Worm (Caenorhabditis elegans) whole organism, mixed stage, embryonic: ENCODE results near the gene ZK666.8.

Experiments
- M03D4.4 ChIP-seq: sonication (generic microtip); optimal IDR thresholded peaks from 2 replicates; lab custom pipeline; 2017; ENCODE audit warnings: mild to moderate bottlenecking, missing genetic modification characterization, missing compliant biosample characterization
- bed-3 ChIP-seq: fragments of 200-800 bp; sonication (Bioruptor generic); optimal IDR thresholded peaks from 3 replicates; lab custom pipeline; 2018; ENCODE audit warnings: mild to moderate bottlenecking, missing genetic modification characterization, moderate library complexity, missing compliant biosample characterization
- blmp-1 ChIP-seq: fragments of 150-350 bp; optimal IDR thresholded peaks from 2 replicates; lab custom pipeline; 2014; ENCODE audit warnings: missing biosample characterization, missing genetic modification characterization
- ceh-39 ChIP-seq: fragments of 150-350 bp; optimal IDR thresholded peaks from 2 replicates; lab custom pipeline; 2014; ENCODE audit warnings: missing biosample characterization, missing genetic modification characterization
- ceh-43 ChIP-seq: fragments of 200-800 bp; sonication (Bioruptor generic); optimal IDR thresholded peaks from 2 replicates; lab custom pipeline; 2018; ENCODE audit warnings: mild to moderate bottlenecking, missing genetic modification characterization, moderate library complexity, missing compliant biosample characterization
- ceh-83 ChIP-seq: fragments of 200-800 bp; sonication (Bioruptor generic); optimal IDR thresholded peaks from 2 replicates; lab custom pipeline; 2018; ENCODE audit warnings: mild to moderate bottlenecking, missing genetic modification characterization, missing compliant biosample characterization
- cnd-1 ChIP-seq: fragments of 200-800 bp; sonication (Bioruptor generic); optimal IDR thresholded peaks from 2 replicates; lab custom pipeline; 2018; ENCODE audit warnings: mild to moderate bottlenecking, missing genetic modification characterization, missing compliant biosample characterization
- elt-1 ChIP-seq: sonication (generic microtip); optimal IDR thresholded peaks from 2 replicates; lab custom pipeline; 2017; ENCODE audit warnings: missing genetic modification characterization, mild to moderate bottlenecking, missing compliant biosample characterization, antibody characterized with exemption, moderate library complexity, borderline replicate concordance; ENCODE audit not compliant: insufficient read depth
- elt-3 ChIP-seq: fragments of 150-350 bp; optimal IDR thresholded peaks from 2 replicates; lab custom pipeline; 2014; ENCODE audit warnings: missing biosample characterization, missing genetic modification characterization
- ham-2 ChIP-seq: fragments of 200-800 bp; sonication (Bioruptor generic); optimal IDR thresholded peaks from 2 replicates; lab custom pipeline; 2018; ENCODE audit warnings: mild to moderate bottlenecking, missing genetic modification characterization, missing compliant biosample characterization
- hlh-1 ChIP-seq: fragments of 150-350 bp; optimal IDR thresholded peaks from 2 replicates; lab custom pipeline; 2014; ENCODE audit warnings: missing biosample characterization, missing genetic modification reagents, missing genetic modification characterization
- lin-13 ChIP-seq: fragments of 150-350 bp; optimal IDR thresholded peaks from 2 replicates; lab custom pipeline; 2014; ENCODE audit warnings: missing biosample characterization, missing genetic modification characterization
- lin-32 ChIP-seq: fragments of 200-800 bp; sonication (Bioruptor generic); optimal IDR thresholded peaks from 2 replicates; lab custom pipeline; 2018; ENCODE audit warnings: mild to moderate bottlenecking, missing genetic modification characterization, missing compliant biosample characterization
- lsy-2 ChIP-seq: fragments of 150-350 bp; optimal IDR thresholded peaks from 2 replicates; lab custom pipeline; 2014; ENCODE audit warnings: missing biosample characterization, missing genetic modification characterization
- mab-5 ChIP-seq: fragments of 150-350 bp; optimal IDR thresholded peaks from 2 replicates; lab custom pipeline; 2014; ENCODE audit warnings: missing biosample characterization, missing genetic modification characterization
- mep-1 ChIP-seq: fragments of 150-350 bp; optimal IDR thresholded peaks from 2 replicates; lab custom pipeline; 2017; ENCODE audit warnings: missing biosample characterization, missing genetic modification reagents, missing genetic modification characterization, inconsistent platforms
- mls-2 ChIP-seq: sonication (generic microtip); optimal IDR thresholded peaks from 2 replicates; lab custom pipeline; 2016; ENCODE audit warnings: mild to moderate bottlenecking, missing genetic modification characterization, moderate library complexity, missing compliant biosample characterization
- nhr-12 ChIP-seq: fragments of 150-350 bp; optimal IDR thresholded peaks from 2 replicates; lab custom pipeline; 2014; ENCODE audit warnings: missing biosample characterization, missing genetic modification characterization
- nhr-2 ChIP-seq: fragments of 150-350 bp; optimal IDR thresholded peaks from 2 replicates; lab custom pipeline; 2014; ENCODE audit warnings: missing biosample characterization, missing genetic modification characterization
- nhr-237 ChIP-seq: fragments of 150-350 bp; optimal IDR thresholded peaks from 2 replicates; lab custom pipeline; 2014; ENCODE audit warnings: missing biosample characterization, missing genetic modification characterization
- nhr-28 ChIP-seq: fragments of 150-350 bp; optimal IDR thresholded peaks from 2 replicates; lab custom pipeline; 2014; ENCODE audit warnings: missing biosample characterization, missing genetic modification characterization
- nhr-76 ChIP-seq: sonication (generic microtip); optimal IDR thresholded peaks from 2 replicates; lab custom pipeline; 2017; ENCODE audit warnings: missing biosample characterization, missing genetic modification characterization
- pha-4 ChIP-seq: fragments of 150-350 bp; optimal IDR thresholded peaks from 2 replicates; lab custom pipeline; 2018; ENCODE audit warnings: missing biosample characterization, missing genetic modification reagents, missing genetic modification characterization
- sem-2 ChIP-seq: fragments of 200-800 bp; sonication (Bioruptor generic); optimal IDR thresholded peaks from 2 replicates; lab custom pipeline; 2018; ENCODE audit warnings: mild to moderate bottlenecking, missing genetic modification characterization, missing compliant biosample characterization
- snpc-4 ChIP-seq: fragments of 150-350 bp; optimal IDR thresholded peaks from 2 replicates; lab custom pipeline; 2014; ENCODE audit warnings: missing biosample characterization, missing genetic modification characterization
- sptf-1 ChIP-seq: sonication (generic microtip); optimal IDR thresholded peaks from 2 replicates; lab custom pipeline; 2017; ENCODE audit warnings: mild to moderate bottlenecking, missing genetic modification characterization, moderate library complexity, missing compliant biosample characterization
- tbx-8 ChIP-seq: fragments of 200-800 bp; sonication (Bioruptor generic); optimal IDR thresholded peaks from 2 replicates; lab custom pipeline; 2018; ENCODE audit warnings: mild to moderate bottlenecking, missing genetic modification characterization, moderate library complexity, missing compliant biosample characterization
- unc-39 ChIP-seq: fragments of 150-350 bp; optimal IDR thresholded peaks from 2 replicates; lab custom pipeline; 2014; ENCODE audit warnings: missing biosample characterization, missing genetic modification characterization
- unc-62 ChIP-seq: fragments of 150-350 bp; optimal IDR thresholded peaks from 2 replicates; lab custom pipeline; 2014; ENCODE audit warnings: missing biosample characterization, missing genetic modification reagents, missing genetic modification characterization
- ztf-11 ChIP-seq: fragments of 150-350 bp; optimal IDR thresholded peaks from 2 replicates; lab custom pipeline; 2014; ENCODE audit warnings: missing biosample characterization, missing genetic modification characterization

The ZK666.8 gene

DNA sequence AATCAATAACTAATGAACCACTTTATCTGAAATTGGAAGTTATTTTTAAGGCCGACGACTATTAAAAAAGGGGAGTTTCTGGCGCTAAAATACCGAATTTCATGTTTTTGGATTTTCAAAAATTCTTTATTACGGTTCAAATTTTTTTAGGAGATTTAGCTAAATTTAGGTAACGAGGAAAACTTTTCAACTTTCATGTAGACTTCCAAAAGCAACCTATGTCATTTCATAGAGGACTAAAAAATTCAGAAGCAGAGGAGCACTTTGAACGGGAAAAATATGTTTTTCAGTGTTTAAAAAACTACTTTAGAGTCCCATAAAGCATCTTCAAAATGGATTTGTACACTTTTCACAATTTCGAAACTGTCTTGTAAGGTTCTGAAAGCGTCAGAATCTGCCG lies 20.4 kb upstream of the ZK666.8 start:
- TF ChIP-seq cnd-1 (tag; lab: Kevin White, UChicago) (no peak), unc-62 (no peak), pha-4 (tag; lab: Kevin White, UChicago) (no peak), nhr-2 (tag; lab: Kevin White, UChicago) (no peak)

DNA sequence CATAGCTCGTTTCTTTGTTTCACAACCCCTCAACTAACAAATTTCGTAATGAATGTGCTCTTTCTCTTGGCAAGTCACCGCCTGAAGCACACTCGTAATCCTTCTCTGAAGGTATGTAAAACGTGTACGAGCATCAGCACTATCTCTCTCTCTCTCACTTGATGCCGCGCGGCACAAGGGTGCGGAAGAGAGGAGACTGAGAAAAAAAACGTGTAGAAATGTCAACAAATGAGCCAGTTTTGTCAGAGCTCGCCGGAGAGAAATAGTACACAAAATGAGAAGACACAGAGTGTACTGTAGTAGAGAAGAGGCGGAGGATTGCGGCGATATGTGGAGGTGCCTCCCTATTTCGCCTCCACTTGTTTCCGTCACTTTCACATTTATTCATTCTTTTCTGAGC lies 17.3 kb upstream of the ZK666.8 start, which contains the start of gene F59B10.3:
Gene F59B10.3, plus strand, starts transcription at position 301 of the 400 bp plus-strand sequence.
- TF ChIP-seq ceh-43 (GFP tag; lab: Kevin White, UChicago) (no peak), pha-4 (tag; lab: Kevin White, UChicago) (peak; percentile 63)

DNA sequence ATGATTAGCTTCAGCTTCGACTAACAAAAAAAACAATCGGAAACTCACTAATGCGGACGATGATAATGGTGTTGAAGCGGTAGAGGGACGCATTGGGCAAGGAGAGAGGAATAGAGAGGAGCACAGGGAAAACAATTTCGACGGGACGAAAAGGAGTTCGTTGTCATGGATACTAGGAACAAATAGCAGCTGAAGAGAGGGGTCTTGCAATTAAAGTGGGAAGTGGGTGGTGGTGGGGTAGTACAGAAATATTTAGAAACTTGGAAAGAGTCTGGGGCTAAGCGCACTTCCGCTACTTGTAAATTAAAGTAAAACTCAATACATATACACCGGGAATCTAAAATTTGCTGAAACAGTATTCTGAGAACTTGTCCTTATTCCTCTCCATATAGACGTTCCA lies 16.8 kb upstream of the ZK666.8 start, which contains the start of gene F59B10.2:
Gene F59B10.2, minus strand, starts transcription at position 101 of the 400 bp plus-strand sequence.
- TF ChIP-seq nhr-12 (tag; lab: Kevin White, UChicago) (no peak), sptf-1 (tag; lab: Kevin White, UChicago) (no peak), ztf-11 (tag; lab: Kevin White, UChicago) (no peak), blmp-1 (tag; lab: Kevin White, UChicago) (no peak), unc-62 (no peak), ham-2 (GFP tag; lab: Kevin White, UChicago) (no peak), elt-3 (no peak), sem-2 (GFP tag; lab: Kevin White, UChicago) (no peak), hlh-1 (tag; lab: Kevin White, UChicago) (no peak), ceh-83 (no peak), pha-4 (tag; lab: Kevin White, UChicago) (no peak), tbx-8 (GFP tag; lab: Kevin White, UChicago) (no peak)

DNA sequence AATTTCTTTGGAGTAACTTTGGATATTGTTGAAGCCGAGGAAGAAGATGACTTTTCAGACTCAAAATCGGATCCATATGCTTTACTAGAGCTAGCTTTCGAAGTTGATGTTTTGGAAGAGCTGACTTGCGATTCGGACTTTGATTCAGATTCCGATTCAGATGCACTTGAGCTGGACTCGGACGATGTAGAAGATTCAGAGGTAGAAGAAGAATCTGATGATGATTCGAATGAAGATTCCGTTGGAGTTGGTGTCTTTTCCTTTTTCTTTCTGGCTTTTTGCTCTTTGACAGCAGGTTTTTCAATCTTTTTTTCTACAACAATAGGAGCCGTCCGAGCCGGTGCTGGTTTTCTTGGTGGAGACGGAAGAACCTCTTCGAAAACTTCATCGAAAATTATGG lies 15.0 kb upstream of the ZK666.8 start:
- TF ChIP-seq bed-3 (GFP tag; lab: Kevin White, UChicago), result no peak
- no peak for TF ChIP-seq lsy-2 (tag; lab: Kevin White, UChicago)
- no peak for TF ChIP-seq unc-62
- no peak for TF ChIP-seq lin-32 (GFP tag; lab: Kevin White, UChicago)
- TF ChIP-seq mep-1 (tag; lab: Kevin White, UChicago), result no peak
- TF ChIP-seq nhr-76 (tag; lab: Kevin White, UChicago), result no peak
- no peak for TF ChIP-seq ham-2 (GFP tag; lab: Kevin White, UChicago)
- TF ChIP-seq mls-2 (tag; lab: Kevin White, UChicago), result no peak
- no peak for TF ChIP-seq snpc-4
- TF ChIP-seq ztf-11 (tag; lab: Kevin White, UChicago), result no peak
- TF ChIP-seq elt-1 (tag; lab: Kevin White, UChicago), result no peak
- TF ChIP-seq blmp-1 (tag; lab: Kevin White, UChicago), result no peak
- TF ChIP-seq ceh-43 (GFP tag; lab: Kevin White, UChicago), result no peak
- no peak for TF ChIP-seq pha-4 (tag; lab: Kevin White, UChicago)
- TF ChIP-seq M03D4.4 (tag; lab: Kevin White, UChicago), result no peak
- TF ChIP-seq unc-39 (tag; lab: Kevin White, UChicago), result no peak

DNA sequence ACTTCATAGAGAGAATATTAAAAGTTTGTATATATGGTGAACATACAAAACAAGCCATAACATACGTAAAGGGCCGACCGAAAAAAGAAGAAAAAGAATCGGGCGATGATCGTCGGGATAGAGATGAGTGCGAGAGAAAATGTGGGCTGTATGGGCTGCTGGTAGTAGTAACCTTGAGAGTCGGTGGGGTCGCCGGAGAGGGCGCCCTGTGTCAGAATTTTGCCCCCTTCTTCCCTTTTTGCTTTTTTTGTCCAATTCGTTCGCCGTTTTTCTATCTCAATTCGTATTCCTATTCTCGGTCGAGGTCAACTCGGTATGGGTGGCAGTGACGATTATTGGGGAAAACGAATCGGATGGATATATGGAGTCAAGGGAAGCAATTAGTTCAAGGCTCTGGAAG lies 13.0 kb upstream of the ZK666.8 start:
- TF ChIP-seq hlh-1 (tag; lab: Kevin White, UChicago), result no peak
- TF ChIP-seq lin-32 (GFP tag; lab: Kevin White, UChicago), result no peak
- no peak for TF ChIP-seq mab-5 (tag; lab: Kevin White, UChicago)
- no peak for TF ChIP-seq lsy-2 (tag; lab: Kevin White, UChicago)
- TF ChIP-seq ham-2 (GFP tag; lab: Kevin White, UChicago), result no peak
- TF ChIP-seq nhr-28 (tag; lab: Kevin White, UChicago), result no peak
- no peak for TF ChIP-seq ztf-11 (tag; lab: Kevin White, UChicago)
- TF ChIP-seq ceh-39 (tag; lab: Kevin White, UChicago), result no peak
- TF ChIP-seq elt-3, result no peak
- no peak for TF ChIP-seq sptf-1 (tag; lab: Kevin White, UChicago)
- no peak for TF ChIP-seq lin-13 (tag; lab: Kevin White, UChicago)
- TF ChIP-seq nhr-76 (tag; lab: Kevin White, UChicago), result no peak
- no peak for TF ChIP-seq nhr-237 (tag; lab: Kevin White, UChicago)
- TF ChIP-seq, all 35 proteins: peak for 0
